Fruit fly (Drosophila melanogaster) whole organism, embryonic: ENCODE data around the gene CG33927.

Experiments used
- Bgb ChIP-seq: fragments of 200-800 bp; sonication (Bioruptor generic); IDR thresholded peaks from 2 replicates; pipeline ENCODE4 v1.3.6; 2022; ENCODE audit warnings: missing biosample characterization, missing genetic modification characterization; ENCODE audit not compliant: partially characterized antibody
- CG11085 ChIP-seq: fragments of 200-800 bp; sonication (Bioruptor generic); IDR thresholded peaks from 2 replicates; pipeline ENCODE4 v1.3.6; 2022; ENCODE audit warnings: missing biosample characterization, missing genetic modification characterization
- CG12104 ChIP-seq: fragments of 200-800 bp; sonication (Bioruptor generic); optimal IDR thresholded peaks from 3 replicates; lab custom pipeline; 2016; ENCODE audit warnings: missing biosample characterization, missing genetic modification characterization
- CG12659 ChIP-seq: fragments of 200-800 bp; sonication (Bioruptor generic); optimal IDR thresholded peaks from 3 replicates; lab custom pipeline; 2017; ENCODE audit warnings: mild to moderate bottlenecking, missing biosample characterization, missing genetic modification reagents, missing genetic modification characterization
- CG12744 ChIP-seq: fragments of 200-800 bp; sonication (Bioruptor generic); optimal IDR thresholded peaks from 2 replicates; lab custom pipeline; 2016; ENCODE audit warnings: missing biosample characterization, missing genetic modification characterization
- CG14710 ChIP-seq: fragments of 200-800 bp; sonication (Bioruptor generic); optimal IDR thresholded peaks from 3 replicates; lab custom pipeline; 2019; ENCODE audit warnings: missing biosample characterization, mild to moderate bottlenecking, missing genetic modification characterization, moderate library complexity
- CG16815 ChIP-seq: fragments of 200-800 bp; sonication (Bioruptor generic); optimal IDR thresholded peaks from 3 replicates; lab custom pipeline; 2017; ENCODE audit warnings: missing biosample characterization, mild to moderate bottlenecking, missing genetic modification characterization
- CG17802 ChIP-seq: fragments of 200-800 bp; sonication (Bioruptor generic); optimal IDR thresholded peaks from 2 replicates; lab custom pipeline; 2018; ENCODE audit warnings: missing biosample characterization, mild to moderate bottlenecking, missing genetic modification characterization, moderate library complexity
- CG2889 ChIP-seq: fragments of 200-800 bp; sonication (Bioruptor generic); IDR thresholded peaks from 3 replicates; pipeline ENCODE4 v1.3.6; 2022; ENCODE audit warnings: missing biosample characterization, missing genetic modification characterization
- CG30431 ChIP-seq: fragments of 200-800 bp; sonication (Bioruptor generic); optimal IDR thresholded peaks from 2 replicates; lab custom pipeline; 2017; ENCODE audit warnings: missing biosample characterization, missing genetic modification characterization
- CG31388 ChIP-seq: fragments of 200-800 bp; sonication (Bioruptor generic); optimal IDR thresholded peaks from 2 replicates; lab custom pipeline; 2016; ENCODE audit warnings: missing biosample characterization, missing genetic modification characterization
- CG3281 ChIP-seq: fragments of 200-800 bp; sonication (Bioruptor generic); optimal IDR thresholded peaks from 3 replicates; lab custom pipeline; 2017; ENCODE audit warnings: missing biosample characterization, mild to moderate bottlenecking, missing genetic modification characterization
- CG4282 ChIP-seq: fragments of 200-800 bp; sonication (Bioruptor generic); optimal IDR thresholded peaks from 2 replicates; lab custom pipeline; 2016; ENCODE audit warnings: missing biosample characterization, missing genetic modification characterization
- CG6272 ChIP-seq: fragments of 200-800 bp; sonication (Bioruptor generic); IDR thresholded peaks from 2 replicates; pipeline ENCODE4 v1.3.6; 2022; ENCODE audit warnings: missing biosample characterization, missing genetic modification characterization
- CG6854 ChIP-seq: fragments of 200-800 bp; sonication (Bioruptor generic); optimal IDR thresholded peaks from 3 replicates; lab custom pipeline; 2017; ENCODE audit warnings: missing biosample characterization, mild to moderate bottlenecking, missing genetic modification characterization
- CG8478 ChIP-seq: fragments of >200 bp; optimal IDR thresholded peaks from 2 replicates; lab custom pipeline; 2018
- CG8765 ChIP-seq: fragments of 200-800 bp; sonication (Bioruptor generic); IDR thresholded peaks from 2 replicates; pipeline ENCODE4 v1.3.6; 2022; ENCODE audit warnings: missing biosample characterization, missing genetic modification characterization
- CG8924 ChIP-seq: fragments of 200-800 bp; optimal IDR thresholded peaks from 3 replicates; lab custom pipeline; 2019; ENCODE audit warnings: missing biosample characterization, mild to moderate bottlenecking, missing genetic modification characterization, moderate library complexity
- Gug ChIP-seq: fragments of 200-800 bp; sonication (Bioruptor generic); IDR thresholded peaks from 4 replicates; pipeline ENCODE4 v1.3.6; 2022; ENCODE audit warnings: missing biosample characterization, missing genetic modification characterization
- Hand ChIP-seq: fragments of 200-800 bp; sonication (Bioruptor generic); optimal IDR thresholded peaks from 2 replicates; lab custom pipeline; 2017; ENCODE audit warnings: mild to moderate bottlenecking, missing biosample characterization, missing genetic modification reagents, missing genetic modification characterization
- Hmx ChIP-seq: fragments of 200-800 bp; sonication (Bioruptor generic); optimal IDR thresholded peaks from 2 replicates; lab custom pipeline; 2016; ENCODE audit warnings: missing biosample characterization, missing genetic modification characterization
- Jarid2 ChIP-seq: fragments of 200-800 bp; sonication (Bioruptor generic); optimal IDR thresholded peaks from 3 replicates; lab custom pipeline; 2017; ENCODE audit warnings: mild to moderate bottlenecking, missing biosample characterization, missing genetic modification reagents, missing genetic modification characterization
- MTF-1 ChIP-seq: fragments of 200-800 bp; sonication (Bioruptor generic); optimal IDR thresholded peaks from 2 replicates; lab custom pipeline; 2018; ENCODE audit warnings: missing biosample characterization, mild to moderate bottlenecking, missing genetic modification characterization, borderline replicate concordance
- Mad ChIP-seq: fragments of 200-800 bp; sonication (Bioruptor generic); optimal IDR thresholded peaks from 2 replicates; lab custom pipeline; 2016; ENCODE audit warnings: missing biosample characterization, missing genetic modification characterization
- Mrtf ChIP-seq: fragments of 200-800 bp; sonication (Bioruptor generic); IDR thresholded peaks from 3 replicates; pipeline ENCODE4 v1.3.6; 2022; ENCODE audit warnings: missing biosample characterization, missing genetic modification characterization
- NC2β ChIP-seq: fragments of 200-800 bp; sonication (Bioruptor generic); optimal IDR thresholded peaks from 2 replicates; lab custom pipeline; 2016; ENCODE audit warnings: missing biosample characterization, missing genetic modification characterization
- Ptx1 ChIP-seq: fragments of 200-800 bp; sonication (Bioruptor generic); IDR thresholded peaks from 2 replicates; pipeline ENCODE4 v1.3.6; 2022; ENCODE audit warnings: missing biosample characterization, missing genetic modification characterization
- Sin3A ChIP-seq: fragments of >200 bp; optimal IDR thresholded peaks from 2 replicates; lab custom pipeline; 2018
- Six4 ChIP-seq: fragments of 200-800 bp; sonication (Bioruptor generic); optimal IDR thresholded peaks from 2 replicates; lab custom pipeline; 2016; ENCODE audit warnings: missing biosample characterization, missing genetic modification characterization
- ac ChIP-seq: fragments of 200-800 bp; sonication (Bioruptor generic); optimal IDR thresholded peaks from 3 replicates; lab custom pipeline; 2017; ENCODE audit warnings: missing biosample characterization, mild to moderate bottlenecking, missing genetic modification characterization
- al ChIP-seq: fragments of 200-800 bp; sonication (Bioruptor generic); IDR thresholded peaks from 2 replicates; pipeline ENCODE4 v1.3.6; 2022; ENCODE audit warnings: missing biosample characterization, missing genetic modification characterization
- amos ChIP-seq: fragments of 200-800 bp; sonication (Bioruptor generic); IDR thresholded peaks from 2 replicates; pipeline ENCODE4 v1.3.6; 2022; ENCODE audit warnings: missing biosample characterization, missing genetic modification characterization; ENCODE audit not compliant: partially characterized antibody
- cas ChIP-seq: fragments of 200-800 bp; sonication (Bioruptor generic); IDR thresholded peaks from 2 replicates; pipeline ENCODE4 v1.3.6; 2022; ENCODE audit warnings: missing biosample characterization, missing genetic modification characterization
- dysf ChIP-seq: fragments of 200-800 bp; sonication (Bioruptor generic); IDR thresholded peaks from 3 replicates; pipeline ENCODE4 v1.3.6; 2022; ENCODE audit warnings: missing biosample characterization, missing genetic modification characterization
- en ChIP-seq: fragments of 200-800 bp; sonication (Bioruptor generic); optimal IDR thresholded peaks from 2 replicates; lab custom pipeline; 2016; ENCODE audit warnings: missing biosample characterization, missing genetic modification characterization
- esg ChIP-seq: fragments of 200-800 bp; sonication (Bioruptor generic); conservative IDR thresholded peaks from 2 replicates; pipeline ENCODE4 v1.3.6; 2022; ENCODE audit warnings: missing biosample characterization, missing genetic modification characterization
- eyg ChIP-seq: fragments of 200-800 bp; sonication (Bioruptor generic); optimal IDR thresholded peaks from 3 replicates; lab custom pipeline; 2016; ENCODE audit warnings: missing biosample characterization, missing genetic modification characterization
- fd3F ChIP-seq: fragments of 200-800 bp; sonication (Bioruptor generic); optimal IDR thresholded peaks from 2 replicates; lab custom pipeline; 2018; ENCODE audit warnings: missing biosample characterization, mild to moderate bottlenecking, missing genetic modification characterization, moderate library complexity
- hth ChIP-seq: fragments of >200 bp; optimal IDR thresholded peaks from 2 replicates; lab custom pipeline; 2017; ENCODE audit warnings: inconsistent platforms
- lab ChIP-seq: fragments of 200-800 bp; sonication (Bioruptor generic); optimal IDR thresholded peaks from 3 replicates; lab custom pipeline; 2017; ENCODE audit warnings: missing biosample characterization, missing genetic modification characterization, mild to moderate bottlenecking, moderate library complexity, missing genetic modification reagents
- mirr ChIP-seq: fragments of 200-800 bp; sonication (Bioruptor generic); optimal IDR thresholded peaks from 3 replicates; lab custom pipeline; 2018; ENCODE audit warnings: missing biosample characterization, mild to moderate bottlenecking, missing genetic modification characterization
- nau ChIP-seq: fragments of 200-800 bp; sonication (Bioruptor generic); optimal IDR thresholded peaks from 3 replicates; lab custom pipeline; 2017; ENCODE audit warnings: missing biosample characterization, mild to moderate bottlenecking, missing genetic modification characterization, missing genetic modification reagents
- nmo ChIP-seq: fragments of 200-800 bp; sonication (Bioruptor generic); optimal IDR thresholded peaks from 2 replicates; lab custom pipeline; 2018; ENCODE audit warnings: missing biosample characterization, mild to moderate bottlenecking, missing genetic modification characterization, moderate library complexity
- p53 ChIP-seq: fragments of 200-800 bp; sonication (Bioruptor generic); optimal IDR thresholded peaks from 2 replicates; lab custom pipeline; 2016; ENCODE audit warnings: missing biosample characterization, missing genetic modification characterization
- phol ChIP-seq: fragments of 200-800 bp; sonication (Bioruptor generic); optimal IDR thresholded peaks from 3 replicates; lab custom pipeline; 2018; ENCODE audit warnings: missing biosample characterization, mild to moderate bottlenecking, missing genetic modification characterization, moderate library complexity
- pros ChIP-seq: fragments of 200-800 bp; sonication (Bioruptor generic); optimal IDR thresholded peaks from 3 replicates; lab custom pipeline; 2019; ENCODE audit warnings: missing biosample characterization, mild to moderate bottlenecking, missing genetic modification characterization, moderate library complexity
- repo ChIP-seq: fragments of 200-800 bp; sonication (Bioruptor generic); optimal IDR thresholded peaks from 2 replicates; lab custom pipeline; 2016; ENCODE audit warnings: missing biosample characterization, missing genetic modification characterization
- sd ChIP-seq: fragments of 200-800 bp; sonication (Bioruptor generic); optimal IDR thresholded peaks from 3 replicates; lab custom pipeline; 2018; ENCODE audit warnings: missing biosample characterization, mild to moderate bottlenecking, missing genetic modification characterization, moderate library complexity
- slou ChIP-seq: fragments of 200-800 bp; sonication (Bioruptor generic); optimal IDR thresholded peaks from 3 replicates; lab custom pipeline; 2016; ENCODE audit warnings: missing biosample characterization, missing genetic modification characterization
- stc ChIP-seq: fragments of 200-800 bp; sonication (Bioruptor generic); IDR thresholded peaks from 2 replicates; pipeline ENCODE4 v1.3.6; 2022; ENCODE audit warnings: missing biosample characterization, missing genetic modification characterization
- stwl ChIP-seq: fragments of 200-800 bp; sonication (Bioruptor generic); optimal IDR thresholded peaks from 3 replicates; lab custom pipeline; 2018; ENCODE audit warnings: missing biosample characterization, mild to moderate bottlenecking, missing genetic modification characterization, moderate library complexity
- zfh1 ChIP-seq: fragments of 200-800 bp; sonication (Bioruptor generic); IDR thresholded peaks from 3 replicates; pipeline ENCODE4 v1.3.6; 2022; ENCODE audit warnings: missing biosample characterization, missing genetic modification characterization

The CG33927 gene

DNA sequence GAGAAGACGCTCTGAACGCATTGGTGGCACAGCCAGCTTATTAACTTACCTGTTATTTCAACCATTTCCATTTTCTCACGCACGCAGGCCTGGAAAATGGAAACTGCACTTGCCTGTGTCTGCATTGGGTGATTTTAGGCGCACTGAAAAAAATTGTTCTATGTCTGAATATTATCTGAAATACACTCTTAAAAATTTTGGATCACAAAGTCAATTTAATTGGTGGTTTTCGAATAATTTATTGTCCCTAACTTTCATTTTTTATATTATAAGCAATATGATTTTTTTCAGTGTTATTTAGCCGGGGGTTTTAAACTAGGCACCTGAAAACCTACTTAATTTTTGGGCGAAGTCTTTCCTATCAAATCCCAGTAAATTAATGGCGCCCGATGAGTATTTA lies 27.3 kb downstream of the CG33927 start (continued):
- TF ChIP-seq MTF-1 (GFP tag; lab: Kevin White, UChicago) (peak; percentile 74), Bgb (GFP tag; lab: Robert Waterston, UW) (no peak), NC2β (GFP tag; lab: Kevin White, UChicago) (peak; percentile 87), stwl (tag; lab: Kevin White, UChicago) (peak; percentile 59), CG6272 (peak; percentile 50; the same call in 1 of the 2 replicates), en (GFP tag; lab: Kevin White, UChicago) (no peak), p53 (GFP tag; lab: Kevin White, UChicago) (peak; percentile 36), CG3281 (peak; percentile 60), pros (GFP tag; lab: Kevin White, UChicago) (peak; percentile 15), Hmx (GFP tag; lab: Kevin White, UChicago) (peak; percentile 25), CG4282 (no peak), nmo (GFP tag; lab: Kevin White, UChicago) (peak; percentile 62), CG2889 (GFP tag; lab: Robert Waterston, UW) (0 out of 3 replicates have a peak, but pooled peaks have one; percentile 56), Jarid2 (peak; percentile 44), zfh1 (GFP tag; lab: Robert Waterston, UW) (peak; percentile 93), al (GFP tag; lab: Robert Waterston, UW) (peak; percentile 70), CG16815 (peak; percentile 24), Six4 (peak; percentile 73), CG8924 (peak; percentile 86), slou (GFP tag; lab: Kevin White, UChicago) (peak; percentile 29), CG12104 (GFP tag; lab: Kevin White, UChicago) (peak; percentile 38), CG31388 (GFP tag; lab: Kevin White, UChicago) (peak; percentile 61), CG8478 (lab: Kevin White, UChicago) (no peak), amos (GFP tag; lab: Robert Waterston, UW) (no peak), ac (peak; percentile 68), Hand (GFP tag; lab: Kevin White, UChicago) (peak; percentile 10), fd3F (GFP tag; lab: Kevin White, UChicago) (no peak), esg (peak; percentile 75), CG17802 (tag; lab: Kevin White, UChicago) (peak; percentile 58), Sin3A (lab: Kevin White, UChicago) (no peak), CG8765 (GFP tag; lab: Robert Waterston, UW) (peak; percentile 85; the same call in 1 of the 2 replicates), CG12744 (GFP tag; lab: Kevin White, UChicago) (no peak), hth (no peak), CG6854 (peak; percentile 49), phol (tag; lab: Kevin White, UChicago) (peak; percentile 92), Mrtf (peak; percentile 56; the same call in 1 of the 3 replicates), CG12659 (GFP tag; lab: Kevin White, UChicago) (peak; percentile 2), sd (tag; lab: Kevin White, UChicago) (no peak), mirr (GFP tag; lab: Kevin White, UChicago) (no peak), Gug (GFP tag; lab: Robert Waterston, UW) (peak; percentile 69; the same call in 3 of the 4 replicates), CG11085 (GFP tag; lab: Robert Waterston, UW) (no peak), lab (peak; percentile 81), Mad (GFP tag; lab: Kevin White, UChicago) (no peak), dysf (GFP tag; lab: Robert Waterston, UW) (peak; percentile 77), cas (GFP tag; lab: Robert Waterston, UW) (no peak), eyg (peak; percentile 50), stc (GFP tag; lab: Robert Waterston, UW) (peak; percentile 84), nau (GFP tag; lab: Kevin White, UChicago) (peak; percentile 73), CG30431 (GFP tag; lab: Kevin White, UChicago) (peak; percentile 11), CG14710 (tag; lab: Kevin White, UChicago) (peak; percentile 93), repo (GFP tag; lab: Kevin White, UChicago) (peak; percentile 37), Ptx1 (GFP tag; lab: Robert Waterston, UW) (peak; percentile 82)
